Fruit fly (Drosophila melanogaster) whole organism, embryonic: ENCODE results near the gene CG46456.

ENCODE experiments used
- Ada2b ChIP-seq: fragments of 200-800 bp; sonication (Bioruptor generic); IDR thresholded peaks from 2 replicates; pipeline ENCODE4 v1.3.6; 2022; ENCODE audit warnings: missing biosample characterization, missing genetic modification characterization
- Aef1 ChIP-seq: fragments of 200-800 bp; sonication (Bioruptor generic); IDR thresholded peaks from 3 replicates; pipeline ENCODE4 v1.3.6; 2022; ENCODE audit warnings: missing biosample characterization, missing genetic modification characterization
- Bgb ChIP-seq: fragments of 200-800 bp; sonication (Bioruptor generic); IDR thresholded peaks from 2 replicates; pipeline ENCODE4 v1.3.6; 2022; ENCODE audit warnings: missing biosample characterization, missing genetic modification characterization; ENCODE audit not compliant: partially characterized antibody
- CG10274 ChIP-seq: fragments of 200-800 bp; sonication (Bioruptor generic); optimal IDR thresholded peaks from 3 replicates; lab custom pipeline; 2017; ENCODE audit warnings: missing biosample characterization, mild to moderate bottlenecking, missing genetic modification characterization
- CG11456 ChIP-seq: fragments of 200-800 bp; sonication (Bioruptor generic); IDR thresholded peaks from 3 replicates; pipeline ENCODE4 v1.3.6; 2022; ENCODE audit warnings: missing biosample characterization, missing genetic modification characterization
- CG12104 ChIP-seq: fragments of 200-800 bp; sonication (Bioruptor generic); optimal IDR thresholded peaks from 3 replicates; lab custom pipeline; 2016; ENCODE audit warnings: missing biosample characterization, missing genetic modification characterization
- CG14441 ChIP-seq: fragments of 200-800 bp; sonication (Bioruptor generic); IDR thresholded peaks from 2 replicates; pipeline ENCODE4 v1.3.6; 2022; ENCODE audit warnings: missing biosample characterization, missing genetic modification characterization
- CG14965 ChIP-seq: fragments of 200-800 bp; sonication (Bioruptor generic); optimal IDR thresholded peaks from 2 replicates; lab custom pipeline; 2016; ENCODE audit warnings: missing biosample characterization, missing genetic modification characterization, borderline replicate concordance
- CG2875 ChIP-seq: fragments of 200-800 bp; sonication (Bioruptor generic); optimal IDR thresholded peaks from 2 replicates; lab custom pipeline; 2017; ENCODE audit warnings: missing biosample characterization, mild to moderate bottlenecking, missing genetic modification characterization, missing genetic modification reagents
- CG30020 ChIP-seq: fragments of 200-800 bp; optimal IDR thresholded peaks from 2 replicates; lab custom pipeline; 2019; ENCODE audit warnings: missing biosample characterization, mild to moderate bottlenecking, missing genetic modification characterization, moderate library complexity
- CG3407 ChIP-seq: fragments of 200-800 bp; sonication (Bioruptor generic); optimal IDR thresholded peaks from 2 replicates; lab custom pipeline; 2018; ENCODE audit warnings: missing biosample characterization, mild to moderate bottlenecking, missing genetic modification characterization
- CG4328 ChIP-seq: fragments of 200-800 bp; sonication (Bioruptor generic); optimal IDR thresholded peaks from 3 replicates; lab custom pipeline; 2017; ENCODE audit warnings: missing biosample characterization, missing genetic modification reagents, missing genetic modification characterization
- CG4404 ChIP-seq: fragments of 200-800 bp; sonication (Bioruptor generic); IDR thresholded peaks from 2 replicates; pipeline ENCODE4 v1.3.6; 2022; ENCODE audit warnings: missing biosample characterization, missing genetic modification characterization
- CG4730 ChIP-seq: fragments of 200-800 bp; sonication (Bioruptor generic); IDR thresholded peaks from 2 replicates; pipeline ENCODE4 v1.3.6; 2022; ENCODE audit warnings: missing biosample characterization, missing genetic modification characterization
- CG4820 ChIP-seq: fragments of 200-800 bp; sonication (Bioruptor generic); optimal IDR thresholded peaks from 3 replicates; lab custom pipeline; 2016; ENCODE audit warnings: missing biosample characterization, missing genetic modification characterization
- CG6683 ChIP-seq: fragments of 200-800 bp; sonication (Bioruptor generic); optimal IDR thresholded peaks from 2 replicates; lab custom pipeline; 2017; ENCODE audit warnings: missing biosample characterization, mild to moderate bottlenecking, missing genetic modification characterization, missing genetic modification reagents
- CG6689 ChIP-seq: fragments of 200-800 bp; sonication (Bioruptor generic); IDR thresholded peaks from 2 replicates; pipeline ENCODE4 v1.3.6; 2022; ENCODE audit warnings: missing biosample characterization, missing genetic modification characterization
- CG7271 ChIP-seq: fragments of 200-800 bp; sonication (Bioruptor generic); optimal IDR thresholded peaks from 2 replicates; lab custom pipeline; 2018; ENCODE audit warnings: missing biosample characterization, mild to moderate bottlenecking, missing genetic modification characterization, moderate library complexity
- CG8281 ChIP-seq: fragments of 200-800 bp; sonication (Bioruptor generic); optimal IDR thresholded peaks from 2 replicates; lab custom pipeline; 2018; ENCODE audit warnings: missing biosample characterization, mild to moderate bottlenecking, missing genetic modification characterization, moderate library complexity
- CG8388 ChIP-seq: fragments of 200-800 bp; sonication (Bioruptor generic); optimal IDR thresholded peaks from 2 replicates; lab custom pipeline; 2019; ENCODE audit warnings: missing biosample characterization, mild to moderate bottlenecking, missing genetic modification characterization, moderate library complexity
- CG8924 ChIP-seq: fragments of 200-800 bp; optimal IDR thresholded peaks from 3 replicates; lab custom pipeline; 2019; ENCODE audit warnings: missing biosample characterization, mild to moderate bottlenecking, missing genetic modification characterization, moderate library complexity
- CHES-1-like ChIP-seq: fragments of 200-800 bp; sonication (Bioruptor generic); optimal IDR thresholded peaks from 2 replicates; lab custom pipeline; 2016; ENCODE audit warnings: missing biosample characterization, missing genetic modification characterization
- CkIIα-i1 ChIP-seq: fragments of 200-800 bp; sonication (Bioruptor generic); IDR thresholded peaks from 2 replicates; pipeline ENCODE4 v1.3.6; 2022; ENCODE audit warnings: missing biosample characterization, missing genetic modification characterization
- D19A ChIP-seq: fragments of 200-800 bp; optimal IDR thresholded peaks from 3 replicates; lab custom pipeline; 2019; ENCODE audit warnings: missing biosample characterization, mild to moderate bottlenecking, missing genetic modification characterization, moderate library complexity
- Dfd ChIP-seq, 2 experiments: fragments of >200 bp; optimal IDR thresholded peaks; 2 replicates each; lab custom pipeline; 2017; ENCODE audit warnings: missing biosample characterization in 2 of 2, missing genetic modification characterization in 2 of 2
- Dref ChIP-seq: fragments of 200-800 bp; sonication (Bioruptor generic); IDR thresholded peaks from 2 replicates; pipeline ENCODE4 v1.3.6; 2022; ENCODE audit warnings: missing biosample characterization, missing genetic modification characterization
- Drgx ChIP-seq: fragments of 200-800 bp; sonication (Bioruptor generic); IDR thresholded peaks from 2 replicates; pipeline ENCODE4 v1.3.6; 2022; ENCODE audit warnings: missing biosample characterization, missing genetic modification characterization
- Fer2 ChIP-seq: fragments of 200-800 bp; sonication (Bioruptor generic); optimal IDR thresholded peaks from 2 replicates; lab custom pipeline; 2018; ENCODE audit warnings: missing biosample characterization, mild to moderate bottlenecking, missing genetic modification characterization, moderate library complexity
- HLH4C ChIP-seq: fragments of 200-800 bp; sonication (Bioruptor generic); IDR thresholded peaks from 3 replicates; pipeline ENCODE4 v1.3.6; 2022; ENCODE audit warnings: missing biosample characterization, missing genetic modification characterization; ENCODE audit not compliant: partially characterized antibody
- Hsf ChIP-seq: fragments of 200-800 bp; sonication (Bioruptor generic); optimal IDR thresholded peaks from 3 replicates; lab custom pipeline; 2016; ENCODE audit warnings: missing biosample characterization, missing genetic modification characterization
- Oli ChIP-seq: fragments of 200-800 bp; sonication (Bioruptor generic); optimal IDR thresholded peaks from 2 replicates; lab custom pipeline; 2018; ENCODE audit warnings: missing biosample characterization, mild to moderate bottlenecking, missing genetic modification characterization, moderate library complexity
- Sox102F ChIP-seq: fragments of 200-800 bp; sonication (Bioruptor generic); optimal IDR thresholded peaks from 2 replicates; lab custom pipeline; 2018; ENCODE audit warnings: missing biosample characterization, mild to moderate bottlenecking, missing genetic modification characterization, moderate library complexity
- Taf1 ChIP-seq: fragments of 200-800 bp; sonication (Bioruptor generic); IDR thresholded peaks from 2 replicates; pipeline ENCODE4 v1.3.6; 2022; ENCODE audit warnings: missing biosample characterization, missing genetic modification characterization
- az2 ChIP-seq: fragments of 200-800 bp; sonication (Bioruptor generic); optimal IDR thresholded peaks from 3 replicates; lab custom pipeline; 2016; ENCODE audit warnings: missing biosample characterization, missing genetic modification characterization
- dmrt11E ChIP-seq: fragments of 200-800 bp; sonication (Bioruptor generic); optimal IDR thresholded peaks from 3 replicates; lab custom pipeline; 2018; ENCODE audit warnings: missing biosample characterization, mild to moderate bottlenecking, missing genetic modification characterization, moderate library complexity
- fd3F ChIP-seq: fragments of 200-800 bp; sonication (Bioruptor generic); optimal IDR thresholded peaks from 2 replicates; lab custom pipeline; 2018; ENCODE audit warnings: missing biosample characterization, mild to moderate bottlenecking, missing genetic modification characterization, moderate library complexity
- gsb-n ChIP-seq: fragments of 200-800 bp; sonication (Bioruptor generic); optimal IDR thresholded peaks from 3 replicates; lab custom pipeline; 2018; ENCODE audit warnings: missing biosample characterization, mild to moderate bottlenecking, missing genetic modification characterization
- h ChIP-seq: fragments of >200 bp; optimal IDR thresholded peaks from 2 replicates; lab custom pipeline; 2017
- ind ChIP-seq: fragments of 200-800 bp; sonication (Bioruptor generic); optimal IDR thresholded peaks from 3 replicates; lab custom pipeline; 2016; ENCODE audit warnings: missing biosample characterization, missing genetic modification characterization
- lbe ChIP-seq: fragments of 200-800 bp; sonication (Bioruptor generic); optimal IDR thresholded peaks from 2 replicates; lab custom pipeline; 2016; ENCODE audit warnings: missing biosample characterization, mild to moderate bottlenecking, missing genetic modification characterization
- peb ChIP-seq: fragments of 200-800 bp; sonication (Bioruptor generic); IDR thresholded peaks from 2 replicates; pipeline ENCODE4 v1.3.6; 2022; ENCODE audit warnings: missing biosample characterization, missing genetic modification characterization
- psq ChIP-seq: fragments of 200-800 bp; sonication (Bioruptor generic); optimal IDR thresholded peaks from 2 replicates; lab custom pipeline; 2017; ENCODE audit warnings: missing biosample characterization, missing genetic modification characterization
- scrt ChIP-seq: fragments of 200-800 bp; sonication (Bioruptor generic); optimal IDR thresholded peaks from 2 replicates; lab custom pipeline; 2018; ENCODE audit warnings: missing biosample characterization, mild to moderate bottlenecking, missing genetic modification characterization, moderate library complexity
- sim ChIP-seq: fragments of 200-800 bp; sonication (Bioruptor generic); IDR thresholded peaks from 2 replicates; pipeline ENCODE4 v1.3.6; 2022; ENCODE audit warnings: missing biosample characterization, missing genetic modification characterization
- stwl ChIP-seq: fragments of 200-800 bp; sonication (Bioruptor generic); optimal IDR thresholded peaks from 3 replicates; lab custom pipeline; 2018; ENCODE audit warnings: missing biosample characterization, mild to moderate bottlenecking, missing genetic modification characterization, moderate library complexity
- toy ChIP-seq: fragments of 200-800 bp; sonication (Bioruptor generic); IDR thresholded peaks from 2 replicates; pipeline ENCODE4 v1.3.6; 2022; ENCODE audit warnings: missing biosample characterization, missing genetic modification characterization
- trem ChIP-seq: fragments of 200-800 bp; optimal IDR thresholded peaks from 3 replicates; lab custom pipeline; 2019; ENCODE audit warnings: missing biosample characterization, mild to moderate bottlenecking, missing genetic modification characterization, moderate library complexity
- trh ChIP-seq: fragments of 200-800 bp; sonication (Bioruptor generic); optimal IDR thresholded peaks from 2 replicates; lab custom pipeline; 2016; ENCODE audit warnings: missing biosample characterization, missing genetic modification characterization
- unpg ChIP-seq: fragments of 200-800 bp; sonication (Bioruptor generic); optimal IDR thresholded peaks from 3 replicates; lab custom pipeline; 2018; ENCODE audit warnings: missing biosample characterization, mild to moderate bottlenecking, missing genetic modification characterization, moderate library complexity
- zf30C ChIP-seq: fragments of 200-800 bp; sonication (Bioruptor generic); optimal IDR thresholded peaks from 3 replicates; lab custom pipeline; 2018; ENCODE audit warnings: missing biosample characterization, mild to moderate bottlenecking, missing genetic modification characterization
- zfh1 ChIP-seq: fragments of 200-800 bp; sonication (Bioruptor generic); IDR thresholded peaks from 3 replicates; pipeline ENCODE4 v1.3.6; 2022; ENCODE audit warnings: missing biosample characterization, missing genetic modification characterization

Gene CG46456

dm6 chr3L:5352684-5353322, 2.3 kb downstream of the CG46456 start:
- TF ChIP-seq CG4730 (no peak; the same call in 1 of the 2 replicates), CHES-1-like (GFP tag; lab: Kevin White, UChicago) (no peak), CG8281 (tag; lab: Kevin White, UChicago) (no peak), trem (no peak), Ada2b (no peak), CG7271 (tag; lab: Kevin White, UChicago) (peak; percentile 72), Fer2 (tag; lab: Kevin White, UChicago) (no peak), trh (no peak), CG4820 (GFP tag; lab: Kevin White, UChicago) (peak; percentile 38), Taf1 (GFP tag; lab: Robert Waterston, UW) (no peak), Aef1 (GFP tag; lab: Robert Waterston, UW) (no peak), CG6689 (GFP tag; lab: Robert Waterston, UW) (peak; percentile 57), CG8924 (tag; lab: Kevin White, UChicago) (peak; percentile 57), Oli (tag; lab: Kevin White, UChicago) (no peak), D19A (peak; percentile 50), Dfd (GFP tag; optimal IDR thresholded peaks at IDR 0.05; lab: Kevin White, UChicago) (no peak), CG12104 (GFP tag; lab: Kevin White, UChicago) (no peak), Drgx (GFP tag; lab: Robert Waterston, UW) (no peak), az2 (peak; percentile 34), sim (GFP tag; lab: Robert Waterston, UW) (0 out of 2 replicates have a peak, but pooled peaks have one; percentile 22), CG8388 (peak; percentile 25), scrt (GFP tag; lab: Kevin White, UChicago) (no peak), HLH4C (GFP tag; lab: Robert Waterston, UW) (no peak), CG30020 (no peak), lbe (GFP tag; lab: Kevin White, UChicago) (peak; percentile 19), Sox102F (GFP tag; lab: Kevin White, UChicago) (no peak), peb (0 out of 2 replicates have a peak, but pooled peaks have one; percentile 9), CG4404 (GFP tag; lab: Robert Waterston, UW) (peak; percentile 90), toy (no peak), psq (GFP tag; lab: Kevin White, UChicago) (no peak), Bgb (GFP tag; lab: Robert Waterston, UW) (no peak), CG4328 (no peak), gsb-n (tag; lab: Kevin White, UChicago) (peak; percentile 0), CG6683 (no peak), CG14441 (GFP tag; lab: Robert Waterston, UW) (no peak), fd3F (GFP tag; lab: Kevin White, UChicago) (no peak), h (no peak), ind (GFP tag; lab: Kevin White, UChicago) (peak; percentile 27), CG11456 (GFP tag; lab: Robert Waterston, UW) (no peak), CG3407 (no peak), CkIIα-i1 (no peak), zfh1 (GFP tag; lab: Robert Waterston, UW) (peak; percentile 79), stwl (peak; percentile 41), unpg (GFP tag; lab: Kevin White, UChicago) (peak; percentile 38), Dref (no peak), CG14965 (GFP tag; lab: Kevin White, UChicago) (no peak), CG10274 (GFP tag; lab: Kevin White, UChicago) (no peak), CG2875 (no peak), Hsf (GFP tag; lab: Kevin White, UChicago) (no peak), zf30C (GFP tag; lab: Kevin White, UChicago) (no peak), dmrt11E (tag; lab: Kevin White, UChicago) (peak; percentile 79)
